Worm (Caenorhabditis elegans) whole organism, L1 larva: ENCODE results near the gene Y39F10C.1.

Source experiments
- C04F5.9 ChIP-seq: sonication (generic microtip); optimal IDR thresholded peaks from 2 replicates; lab custom pipeline; 2016; ENCODE audit warnings: missing genetic modification characterization, missing compliant biosample characterization
- F16B12.6 ChIP-seq: fragments of 150-350 bp; optimal IDR thresholded peaks from 2 replicates; lab custom pipeline; 2014; ENCODE audit warnings: missing biosample characterization, missing genetic modification characterization
- aha-1 ChIP-seq: fragments of 150-350 bp; optimal IDR thresholded peaks from 2 replicates; lab custom pipeline; 2014; ENCODE audit warnings: missing biosample characterization, missing genetic modification characterization
- alr-1 ChIP-seq: fragments of 200-800 bp; sonication (Bioruptor generic); optimal IDR thresholded peaks from 2 replicates; lab custom pipeline; 2018; ENCODE audit warnings: borderline replicate concordance, mild to moderate bottlenecking, missing genetic modification characterization, missing compliant biosample characterization
- ama-1 ChIP-seq: fragments of 150-350 bp; optimal IDR thresholded peaks from 2 replicates; lab custom pipeline; 2014
- ceh-82 ChIP-seq, 3 experiments: fragments of 150-350 bp in 1 of 3; sonication (generic microtip) in 2 of 3; optimal IDR thresholded peaks; 2 replicates each; lab custom pipeline; 2014 to 2017; ENCODE audit warnings: missing biosample characterization in 3 of 3, missing genetic modification characterization in 3 of 3
- ceh-88 ChIP-seq: fragments of 200-800 bp; sonication (Bioruptor generic); IDR thresholded peaks from 2 replicates; pipeline ENCODE4 v1.3.6; 2022; ENCODE audit warnings: missing genetic modification characterization, missing compliant biosample characterization
- ceh-90 ChIP-seq: sonication (generic microtip); optimal IDR thresholded peaks from 2 replicates; lab custom pipeline; 2016; ENCODE audit warnings: missing genetic modification characterization, missing compliant biosample characterization
- ces-1 ChIP-seq: fragments of 150-350 bp; optimal IDR thresholded peaks from 2 replicates; lab custom pipeline; 2014; ENCODE audit warnings: missing biosample characterization, missing genetic modification reagents, missing genetic modification characterization
- dpl-1 ChIP-seq, 3 experiments: fragments of 150-350 bp in 2 of 3; sonication (generic microtip) in 1 of 3; optimal IDR thresholded peaks; 2 replicates each; lab custom pipeline; 2014 to 2017; ENCODE audit warnings: missing biosample characterization in 3 of 3, missing genetic modification characterization in 3 of 3, missing genetic modification reagents in 3 of 3
- elt-2 ChIP-seq: sonication (generic microtip); optimal IDR thresholded peaks from 2 replicates; lab custom pipeline; 2016; ENCODE audit warnings: missing genetic modification characterization, mild to moderate bottlenecking, inconsistent platforms, missing compliant biosample characterization, missing genetic modification reagents
- elt-3 ChIP-seq, 6 experiments: fragments of 150-350 bp in 1 of 6; sonication (generic microtip); optimal IDR thresholded peaks; 2 replicates each; lab custom pipeline; 2017 to 2018; ENCODE audit warnings: missing biosample characterization in 6 of 6, missing genetic modification characterization in 6 of 6, inconsistent platforms in 1 of 6
- ets-5 ChIP-seq: fragments of 200-800 bp; sonication (Bioruptor generic); IDR thresholded peaks from 2 replicates; pipeline ENCODE4 v1.3.6; 2022; ENCODE audit warnings: missing genetic modification characterization, missing compliant biosample characterization
- fkh-4 ChIP-seq: sonication (generic microtip); optimal IDR thresholded peaks from 2 replicates; lab custom pipeline; 2016; ENCODE audit warnings: missing compliant biosample characterization, missing genetic modification characterization, borderline replicate concordance
- hlh-4 ChIP-seq: sonication (generic microtip); optimal IDR thresholded peaks from 2 replicates; lab custom pipeline; 2016; ENCODE audit warnings: mild to moderate bottlenecking, missing genetic modification characterization, missing compliant biosample characterization
- hpl-2 ChIP-seq: fragments of 150-350 bp; optimal IDR thresholded peaks from 2 replicates; lab custom pipeline; 2014; ENCODE audit warnings: missing biosample characterization, missing genetic modification reagents, missing genetic modification characterization
- jun-1 ChIP-seq: fragments of 150-350 bp; optimal IDR thresholded peaks from 2 replicates; lab custom pipeline; 2014; ENCODE audit warnings: missing biosample characterization, missing genetic modification reagents, missing genetic modification characterization
- lin-13 ChIP-seq: fragments of 150-350 bp; optimal IDR thresholded peaks from 2 replicates; lab custom pipeline; 2014; ENCODE audit warnings: missing biosample characterization, missing genetic modification reagents, missing genetic modification characterization
- lin-15B ChIP-seq: fragments of 150-350 bp; sonication (generic microtip); optimal IDR thresholded peaks from 3 replicates; lab custom pipeline; 2014; ENCODE audit warnings: missing biosample characterization, missing genetic modification characterization
- lin-35 ChIP-seq, 2 experiments: fragments of 150-350 bp; optimal IDR thresholded peaks; 2 replicates each; lab custom pipeline; 2014; ENCODE audit warnings: missing biosample characterization in 2 of 2, missing genetic modification characterization in 2 of 2, missing genetic modification reagents in 2 of 2
- mef-2 ChIP-seq: fragments of 150-350 bp; optimal IDR thresholded peaks from 2 replicates; lab custom pipeline; 2014; ENCODE audit warnings: missing biosample characterization, missing genetic modification characterization
- mep-1 ChIP-seq: fragments of 150-350 bp; optimal IDR thresholded peaks from 2 replicates; lab custom pipeline; 2014; ENCODE audit warnings: missing biosample characterization, missing genetic modification characterization
- nhr-12 ChIP-seq: sonication (generic microtip); optimal IDR thresholded peaks from 2 replicates; lab custom pipeline; 2017; ENCODE audit warnings: missing biosample characterization, missing genetic modification characterization
- nhr-71 ChIP-seq: sonication (generic microtip); optimal IDR thresholded peaks from 2 replicates; lab custom pipeline; 2016; ENCODE audit warnings: mild to moderate bottlenecking, missing genetic modification characterization, moderate library complexity, missing compliant biosample characterization
- nhr-76 ChIP-seq: sonication (generic microtip); optimal IDR thresholded peaks from 2 replicates; lab custom pipeline; 2017; ENCODE audit warnings: missing biosample characterization, missing genetic modification characterization
- nhr-90 ChIP-seq: sonication (generic microtip); optimal IDR thresholded peaks from 2 replicates; lab custom pipeline; 2016; ENCODE audit warnings: mild to moderate bottlenecking, missing genetic modification characterization, missing compliant biosample characterization; ENCODE audit not compliant: poor library complexity
- pax-3 ChIP-seq: fragments of 200-800 bp; sonication (Bioruptor generic); optimal IDR thresholded peaks from 2 replicates; lab custom pipeline; 2018; ENCODE audit warnings: mild to moderate bottlenecking, missing genetic modification characterization, moderate library complexity, missing compliant biosample characterization
- rnt-1 ChIP-seq: sonication (generic microtip); optimal IDR thresholded peaks from 2 replicates; lab custom pipeline; 2016; ENCODE audit warnings: mild to moderate bottlenecking, missing genetic modification characterization, moderate library complexity, missing compliant biosample characterization
- snu-23 ChIP-seq: sonication (generic microtip); optimal IDR thresholded peaks from 2 replicates; lab custom pipeline; 2016; ENCODE audit warnings: missing genetic modification characterization, missing compliant biosample characterization
- sox-4 ChIP-seq: sonication (generic microtip); optimal IDR thresholded peaks from 2 replicates; lab custom pipeline; 2016; ENCODE audit warnings: missing genetic modification characterization, missing compliant biosample characterization
- sptf-1 ChIP-seq: fragments of 150-350 bp; optimal IDR thresholded peaks from 2 replicates; lab custom pipeline; 2014; ENCODE audit warnings: missing biosample characterization, missing genetic modification characterization
- tbx-2 ChIP-seq: sonication (generic microtip); optimal IDR thresholded peaks from 2 replicates; lab custom pipeline; 2016; ENCODE audit warnings: missing genetic modification characterization, missing compliant biosample characterization
- tlp-1 ChIP-seq: fragments of 150-350 bp; optimal IDR thresholded peaks from 2 replicates; lab custom pipeline; 2014; ENCODE audit warnings: missing biosample characterization, missing genetic modification characterization
- unc-130 ChIP-seq: fragments of 150-350 bp; optimal IDR thresholded peaks from 2 replicates; lab custom pipeline; 2017; ENCODE audit warnings: missing biosample characterization, missing genetic modification characterization, inconsistent platforms
- unc-30 ChIP-seq: sonication (generic microtip); optimal IDR thresholded peaks from 2 replicates; lab custom pipeline; 2017; ENCODE audit warnings: missing biosample characterization, missing genetic modification characterization
- ztf-11 ChIP-seq, 2 experiments: sonication (generic microtip); optimal IDR thresholded peaks; 2 replicates each; lab custom pipeline; 2016 to 2017; ENCODE audit warnings: missing genetic modification characterization in 2 of 2, missing biosample characterization in 1 of 2, missing compliant biosample characterization in 1 of 2
- ztf-4 ChIP-seq: fragments of 150-350 bp; optimal IDR thresholded peaks from 2 replicates; lab custom pipeline; 2014; ENCODE audit warnings: missing biosample characterization, missing genetic modification characterization

Gene Y39F10C.1

ce11 chrII:650321-651005 is 24.9 kb upstream of the Y39F10C.1 start, which contains the start of the genes K07E8.7 and frpr-14 (continued):
- TF ChIP-seq fkh-4 (tag; lab: Kevin White, UChicago) (no peak), tlp-1 (tag; lab: Kevin White, UChicago) (no peak), lin-13 (no peak), hlh-4 (tag; lab: Kevin White, UChicago) (no peak), snu-23 (GFP tag; lab: Kevin White, UChicago) (no peak), ama-1 (lab: Kevin White, UChicago) (no peak), ets-5 (GFP tag; lab: Robert Waterston, UW) (no peak), rnt-1 (tag; lab: Kevin White, UChicago) (no peak), alr-1 (no peak)

ce11 chrII:651324-651723 is 24.1 kb upstream of the Y39F10C.1 start:
- TF ChIP-seq sox-4: no peak
- TF ChIP-seq hpl-2 (GFP tag; lab: Kevin White, UChicago): no peak
- TF ChIP-seq ces-1: no peak

ce11 chrII:658369-658768 is 17.0 kb upstream of the Y39F10C.1 start, which contains the start of gene sdz-24:
sdz-24 (plus strand) TSS chrII:658669.
- no peak for TF ChIP-seq sptf-1 (tag; lab: Kevin White, UChicago)
- no peak for TF ChIP-seq lin-13
- TF ChIP-seq mep-1 (tag; lab: Kevin White, UChicago): no peak
- no peak for TF ChIP-seq ceh-88
- no peak for TF ChIP-seq unc-30 (tag; lab: Kevin White, UChicago)
- TF ChIP-seq hpl-2 (GFP tag; lab: Kevin White, UChicago): no peak
- TF ChIP-seq elt-2 (tag; lab: Kevin White, UChicago): no peak
- no peak for TF ChIP-seq ces-1
- TF ChIP-seq tbx-2 (tag; lab: Kevin White, UChicago): no peak
- TF ChIP-seq ceh-82 (tag; optimal IDR thresholded peaks at IDR 0.05; lab: Kevin White, UChicago): no peak
- no peak for TF ChIP-seq snu-23 (GFP tag; lab: Kevin White, UChicago)
- TF ChIP-seq lin-35 (GFP tag; optimal IDR thresholded peaks at IDR 0.05; lab: Kevin White, UChicago): no peak
- TF ChIP-seq C04F5.9 (tag; lab: Kevin White, UChicago): no peak
- TF ChIP-seq alr-1: no peak
- TF ChIP-seq F16B12.6 (tag; lab: Kevin White, UChicago): no peak
- no peak for TF ChIP-seq unc-130 (tag; lab: Kevin White, UChicago)
- TF ChIP-seq elt-3 (tag; optimal IDR thresholded peaks at IDR 0.05; lab: Kevin White, UChicago): no peak
- TF ChIP-seq lin-15B (tag; lab: Kevin White, UChicago): no peak
- TF ChIP-seq mef-2 (tag; lab: Kevin White, UChicago): no peak

- no peak for TF ChIP-seq hlh-4 (tag; lab: Kevin White, UChicago)
- no peak for TF ChIP-seq nhr-90 (tag; lab: Kevin White, UChicago)
- no peak for TF ChIP-seq hpl-2 (GFP tag; lab: Kevin White, UChicago)
- no peak for TF ChIP-seq nhr-76
- TF ChIP-seq tlp-1 (tag; lab: Kevin White, UChicago): no peak
- TF ChIP-seq aha-1 (tag; lab: Kevin White, UChicago): no peak
- no peak for TF ChIP-seq F16B12.6 (tag; lab: Kevin White, UChicago)
- TF ChIP-seq ceh-90 (tag; lab: Kevin White, UChicago): no peak
- TF ChIP-seq nhr-71 (tag; lab: Kevin White, UChicago): no peak
- no peak for TF ChIP-seq ztf-11 (tag; optimal IDR thresholded peaks at IDR 0.05; lab: Kevin White, UChicago)
- no peak for TF ChIP-seq ces-1
- no peak for TF ChIP-seq jun-1 (tag; lab: Kevin White, UChicago)
- no peak for TF ChIP-seq sptf-1 (tag; lab: Kevin White, UChicago)
- no peak for TF ChIP-seq nhr-12 (tag; lab: Kevin White, UChicago)
- no peak for TF ChIP-seq dpl-1 (GFP tag; optimal IDR thresholded peaks at IDR 0.05; lab: Kevin White, UChicago)
- no peak for TF ChIP-seq pax-3 (tag; lab: Kevin White, UChicago)
- TF ChIP-seq ztf-4 (tag; lab: Kevin White, UChicago): no peak
Measured at ce11 chrII:661696-662095, 13.7 kb upstream of the Y39F10C.1 start, which contains the start of gene sri-45. sri-45 (minus strand) TSS chrII:661796.
